Worm (Caenorhabditis elegans) whole organism, L3 larva: Measurements from ENCODE around the gene mam-5.

Source experiments
- R02D3.7 ChIP-seq: fragments of 150-350 bp; optimal IDR thresholded peaks from 2 replicates; lab custom pipeline; 2014; ENCODE audit warnings: missing biosample characterization, missing genetic modification characterization
- ZK546.5 ChIP-seq: sonication (generic microtip); optimal IDR thresholded peaks from 2 replicates; lab custom pipeline; 2017; ENCODE audit warnings: missing biosample characterization, missing genetic modification characterization
- aly-2 ChIP-seq: fragments of 150-350 bp; optimal IDR thresholded peaks from 2 replicates; lab custom pipeline; 2014; ENCODE audit warnings: missing biosample characterization, missing genetic modification characterization
- ama-1 ChIP-seq: fragments of 150-350 bp; optimal IDR thresholded peaks from 2 replicates; lab custom pipeline; 2018
- ceh-16 ChIP-seq: sonication (generic microtip); optimal IDR thresholded peaks from 2 replicates; lab custom pipeline; 2017; ENCODE audit warnings: missing biosample characterization, missing genetic modification characterization
- ceh-28 ChIP-seq: fragments of 150-350 bp; optimal IDR thresholded peaks from 2 replicates; lab custom pipeline; 2014; ENCODE audit warnings: missing biosample characterization, missing genetic modification reagents, missing genetic modification characterization
- ceh-82 ChIP-seq: fragments of 150-350 bp; optimal IDR thresholded peaks from 2 replicates; lab custom pipeline; 2014; ENCODE audit warnings: missing biosample characterization, missing genetic modification characterization
- daf-12 ChIP-seq: fragments of 150-350 bp; optimal IDR thresholded peaks from 2 replicates; lab custom pipeline; 2014; ENCODE audit warnings: missing biosample characterization, missing genetic modification reagents, missing genetic modification characterization
- egl-27 ChIP-seq: sonication (generic microtip); optimal IDR thresholded peaks from 4 replicates; lab custom pipeline; 2017; ENCODE audit warnings: missing biosample characterization, missing genetic modification reagents, missing genetic modification characterization
- egl-5 ChIP-seq: fragments of 150-350 bp; optimal IDR thresholded peaks from 2 replicates; lab custom pipeline; 2017; ENCODE audit warnings: missing biosample characterization, missing genetic modification reagents, missing genetic modification characterization, inconsistent platforms
- elt-1 ChIP-seq: fragments of 150-350 bp; optimal IDR thresholded peaks from 2 replicates; lab custom pipeline; 2014; ENCODE audit warnings: missing biosample characterization, missing genetic modification characterization
- fkh-10 ChIP-seq: sonication (generic microtip); optimal IDR thresholded peaks from 2 replicates; lab custom pipeline; 2017; ENCODE audit warnings: missing biosample characterization, missing genetic modification reagents, missing genetic modification characterization
- fos-1 ChIP-seq: fragments of 150-350 bp; optimal IDR thresholded peaks from 2 replicates; lab custom pipeline; 2014; ENCODE audit warnings: missing biosample characterization, missing genetic modification characterization
- hmg-11 ChIP-seq: sonication (generic microtip); optimal IDR thresholded peaks from 2 replicates; lab custom pipeline; 2016; ENCODE audit warnings: missing genetic modification characterization, missing compliant biosample characterization
- jun-1 ChIP-seq: fragments of 150-350 bp; optimal IDR thresholded peaks from 2 replicates; lab custom pipeline; 2014; ENCODE audit warnings: missing biosample characterization, missing genetic modification reagents, missing genetic modification characterization
- lin-15B ChIP-seq: fragments of 150-350 bp; optimal IDR thresholded peaks from 2 replicates; lab custom pipeline; 2014; ENCODE audit warnings: missing biosample characterization, missing genetic modification characterization
- lsy-12 ChIP-seq: sonication (generic microtip); optimal IDR thresholded peaks from 2 replicates; lab custom pipeline; 2016; ENCODE audit warnings: mild to moderate bottlenecking, missing genetic modification characterization, missing compliant biosample characterization
- mml-1 ChIP-seq: fragments of 150-350 bp; sonication (generic microtip); optimal IDR thresholded peaks from 3 replicates; lab custom pipeline; 2014; ENCODE audit warnings: missing biosample characterization, missing genetic modification characterization
- nfya-1 ChIP-seq: sonication (generic microtip); optimal IDR thresholded peaks from 2 replicates; lab custom pipeline; 2017; ENCODE audit warnings: missing genetic modification characterization, mild to moderate bottlenecking, missing compliant biosample characterization, antibody characterized with exemption, moderate library complexity; ENCODE audit not compliant: insufficient read depth
- nhr-11 ChIP-seq: fragments of 150-350 bp; optimal IDR thresholded peaks from 2 replicates; lab custom pipeline; 2014; ENCODE audit warnings: missing biosample characterization, missing genetic modification characterization
- nhr-12 ChIP-seq: fragments of 150-350 bp; optimal IDR thresholded peaks from 2 replicates; lab custom pipeline; 2014; ENCODE audit warnings: missing biosample characterization, missing genetic modification characterization
- nhr-23 ChIP-seq: fragments of 150-350 bp; optimal IDR thresholded peaks from 2 replicates; lab custom pipeline; 2014; ENCODE audit warnings: missing biosample characterization, missing genetic modification reagents, missing genetic modification characterization
- nhr-237 ChIP-seq: fragments of 150-350 bp; optimal IDR thresholded peaks from 2 replicates; lab custom pipeline; 2014; ENCODE audit warnings: missing biosample characterization, missing genetic modification characterization
- nhr-25 ChIP-seq: sonication (generic microtip); optimal IDR thresholded peaks from 2 replicates; lab custom pipeline; 2017; ENCODE audit warnings: missing biosample characterization, missing genetic modification characterization
- nhr-28 ChIP-seq: fragments of 150-350 bp; optimal IDR thresholded peaks from 2 replicates; lab custom pipeline; 2014; ENCODE audit warnings: missing biosample characterization, missing genetic modification characterization
- nhr-43 ChIP-seq: sonication (generic microtip); optimal IDR thresholded peaks from 2 replicates; lab custom pipeline; 2016; ENCODE audit warnings: mild to moderate bottlenecking, missing genetic modification characterization, missing compliant biosample characterization; ENCODE audit not compliant: poor library complexity, severe bottlenecking
- nhr-77 ChIP-seq: fragments of 150-350 bp; optimal IDR thresholded peaks from 2 replicates; lab custom pipeline; 2014; ENCODE audit warnings: missing biosample characterization, missing genetic modification characterization
- pha-4 ChIP-seq: fragments of 150-350 bp; optimal IDR thresholded peaks from 2 replicates; lab custom pipeline; 2014; ENCODE audit warnings: missing biosample characterization, missing genetic modification reagents, missing genetic modification characterization
- pqm-1 ChIP-seq: fragments of 150-350 bp; optimal IDR thresholded peaks from 2 replicates; lab custom pipeline; 2017; ENCODE audit warnings: missing biosample characterization, missing genetic modification characterization, inconsistent platforms
- sea-2 ChIP-seq: fragments of 150-350 bp; sonication (generic microtip); optimal IDR thresholded peaks from 4 replicates; lab custom pipeline; 2014; ENCODE audit warnings: missing biosample characterization, missing genetic modification reagents, missing genetic modification characterization
- skn-1 ChIP-seq: fragments of 150-350 bp; optimal IDR thresholded peaks from 2 replicates; lab custom pipeline; 2014; ENCODE audit warnings: missing biosample characterization, missing genetic modification characterization
- snpc-4 ChIP-seq: fragments of 150-350 bp; optimal IDR thresholded peaks from 2 replicates; lab custom pipeline; 2014; ENCODE audit warnings: missing biosample characterization, missing genetic modification characterization
- tbx-2 ChIP-seq: sonication (generic microtip); optimal IDR thresholded peaks from 2 replicates; lab custom pipeline; 2016; ENCODE audit warnings: mild to moderate bottlenecking, missing genetic modification characterization, missing compliant biosample characterization
- unc-39 ChIP-seq: sonication (generic microtip); optimal IDR thresholded peaks from 4 replicates; lab custom pipeline; 2017; ENCODE audit warnings: missing biosample characterization, missing genetic modification characterization
- unc-62 ChIP-seq: fragments of 150-350 bp; sonication (generic microtip); optimal IDR thresholded peaks from 4 replicates; lab custom pipeline; 2014; ENCODE audit warnings: missing biosample characterization, missing genetic modification reagents, missing genetic modification characterization
- zag-1 ChIP-seq: fragments of 150-350 bp; optimal IDR thresholded peaks from 2 replicates; lab custom pipeline; 2014; ENCODE audit warnings: missing biosample characterization, missing genetic modification characterization
- ztf-4 ChIP-seq: fragments of 150-350 bp; optimal IDR thresholded peaks from 2 replicates; lab custom pipeline; 2014; ENCODE audit warnings: missing biosample characterization, missing genetic modification characterization

The mam-5 gene

ce11 chrV:9952396-9952795, at the start of gene mam-5:
mam-5 (plus strand) TSS chrV:9952699.
- TF ChIP-seq skn-1 (tag; lab: Kevin White, UChicago) (no peak), egl-5 (tag; lab: Kevin White, UChicago) (no peak), nhr-43 (tag; lab: Kevin White, UChicago) (no peak), pqm-1 (tag; lab: Kevin White, UChicago) (no peak), lin-15B (tag; lab: Kevin White, UChicago) (no peak), tbx-2 (tag; lab: Kevin White, UChicago) (no peak), egl-27 (tag; lab: Kevin White, UChicago) (no peak), nhr-28 (tag; lab: Kevin White, UChicago) (no peak), mml-1 (tag; lab: Kevin White, UChicago) (no peak), daf-12 (tag; lab: Kevin White, UChicago) (no peak), ceh-16 (tag; lab: Kevin White, UChicago) (no peak), fos-1 (tag; lab: Kevin White, UChicago) (no peak), aly-2 (no peak)

- TF ChIP-seq ceh-82 (tag; lab: Kevin White, UChicago) (no peak), nhr-11 (no peak), ceh-28 (tag; lab: Kevin White, UChicago) (no peak), tbx-2 (tag; lab: Kevin White, UChicago) (no peak), nhr-23 (tag; lab: Kevin White, UChicago) (no peak), zag-1 (tag; lab: Kevin White, UChicago) (no peak), sea-2 (GFP tag; lab: Kevin White, UChicago) (no peak), fos-1 (tag; lab: Kevin White, UChicago) (no peak), lsy-12 (tag; lab: Kevin White, UChicago) (no peak), snpc-4 (tag; lab: Kevin White, UChicago) (no peak), pqm-1 (tag; lab: Kevin White, UChicago) (no peak), ceh-16 (tag; lab: Kevin White, UChicago) (no peak), nhr-77 (no peak), nhr-25 (tag; lab: Kevin White, UChicago) (no peak), skn-1 (tag; lab: Kevin White, UChicago) (no peak), hmg-11 (no peak), unc-62 (GFP tag; lab: Kevin White, UChicago) (no peak), unc-39 (tag; lab: Kevin White, UChicago) (no peak)
Observed at ce11 chrV:9906115-9906514, 46.4 kb upstream of the mam-5 start, which contains the start of gene fipr-11. fipr-11 (minus strand) TSS chrV:9906215.

- TF ChIP-seq ztf-4 (tag; lab: Kevin White, UChicago) (no peak), R02D3.7 (tag; lab: Kevin White, UChicago) (no peak), nhr-237 (tag; lab: Kevin White, UChicago) (no peak), sea-2 (GFP tag; lab: Kevin White, UChicago) (no peak), pha-4 (tag; lab: Kevin White, UChicago) (no peak), ZK546.5 (tag; lab: Kevin White, UChicago) (no peak), ceh-16 (tag; lab: Kevin White, UChicago) (no peak), nhr-43 (tag; lab: Kevin White, UChicago) (no peak), lin-15B (tag; lab: Kevin White, UChicago) (no peak), nhr-12 (tag; lab: Kevin White, UChicago) (no peak), lsy-12 (tag; lab: Kevin White, UChicago) (no peak), ama-1 (lab: Kevin White, UChicago) (no peak), jun-1 (tag; lab: Kevin White, UChicago) (no peak), nfya-1 (tag; lab: Kevin White, UChicago) (no peak), tbx-2 (tag; lab: Kevin White, UChicago) (no peak), fkh-10 (GFP tag; lab: Kevin White, UChicago) (no peak), unc-62 (GFP tag; lab: Kevin White, UChicago) (no peak), elt-1 (tag; lab: Kevin White, UChicago) (no peak), nhr-25 (tag; lab: Kevin White, UChicago) (no peak), skn-1 (tag; lab: Kevin White, UChicago) (no peak)
Observed at ce11 chrV:9907205-9907604, 45.3 kb upstream of the mam-5 start.
